Fruit fly (Drosophila melanogaster) whole organism, wandering third instar larva: ENCODE measurements around the gene Ude.

Source experiments
- Abd-B ChIP-seq: fragments of >200 bp; optimal IDR thresholded peaks from 2 replicates; lab custom pipeline; 2017; ENCODE audit warnings: missing biosample characterization, missing genetic modification characterization
- CG32264 ChIP-seq: fragments of 200-800 bp; sonication (Bioruptor generic); optimal IDR thresholded peaks from 2 replicates; lab custom pipeline; 2016; ENCODE audit warnings: missing biosample characterization, missing genetic modification characterization
- CG9705 ChIP-seq: fragments of 200-800 bp; sonication (Bioruptor generic); optimal IDR thresholded peaks from 2 replicates; lab custom pipeline; 2018; ENCODE audit warnings: missing biosample characterization, mild to moderate bottlenecking, missing genetic modification characterization
- CrebA ChIP-seq: fragments of 200-800 bp; sonication (Bioruptor generic); optimal IDR thresholded peaks from 2 replicates; lab custom pipeline; 2016; ENCODE audit warnings: missing biosample characterization, mild to moderate bottlenecking, missing genetic modification characterization, borderline replicate concordance
- Dif ChIP-seq: fragments of 200-275, 200-300 bp; sonication (Bioruptor generic); optimal IDR thresholded peaks from 2 replicates; lab custom pipeline; 2018; ENCODE audit warnings: missing biosample characterization, missing genetic modification characterization; ENCODE audit not compliant: partially characterized antibody
- GATAd ChIP-seq: sonication (Bioruptor generic); optimal IDR thresholded peaks from 2 replicates; lab custom pipeline; 2016; ENCODE audit warnings: missing biosample characterization, missing genetic modification characterization
- HLH106 ChIP-seq: fragments of 200-800 bp; optimal IDR thresholded peaks from 3 replicates; lab custom pipeline; 2019; ENCODE audit warnings: missing biosample characterization, mild to moderate bottlenecking, missing genetic modification characterization, moderate library complexity
- Hnf4 ChIP-seq: fragments of 200-800 bp; sonication (Bioruptor generic); optimal IDR thresholded peaks from 2 replicates; lab custom pipeline; 2016; ENCODE audit warnings: missing biosample characterization, mild to moderate bottlenecking, missing genetic modification characterization
- Hr78 ChIP-seq: fragments of >200 bp; optimal IDR thresholded peaks from 2 replicates; lab custom pipeline; 2017; ENCODE audit warnings: missing biosample characterization, missing genetic modification characterization
- Hr83 ChIP-seq: fragments of 200-300 bp; sonication (Bioruptor generic); optimal IDR thresholded peaks from 2 replicates; lab custom pipeline; 2016; ENCODE audit warnings: missing biosample characterization, mild to moderate bottlenecking, missing genetic modification characterization, moderate library complexity; ENCODE audit not compliant: poor library complexity, severe bottlenecking
- Jra ChIP-seq: sonication (Bioruptor generic); optimal IDR thresholded peaks from 2 replicates; lab custom pipeline; 2016; ENCODE audit warnings: missing biosample characterization, missing genetic modification characterization
- Mio ChIP-seq: sonication (Bioruptor generic); optimal IDR thresholded peaks from 2 replicates; lab custom pipeline; 2016; ENCODE audit warnings: missing biosample characterization, missing genetic modification characterization
- Myc ChIP-seq: fragments of >200 bp; optimal IDR thresholded peaks from 2 replicates; lab custom pipeline; 2017
- N ChIP-seq: fragments of >200 bp; optimal IDR thresholded peaks from 2 replicates; lab custom pipeline; 2018; ENCODE audit warnings: missing biosample characterization, missing external identifiers, missing genetic modification characterization
- OdsH ChIP-seq: fragments of 200-800 bp; sonication (Bioruptor generic); optimal IDR thresholded peaks from 2 replicates; lab custom pipeline; 2016; ENCODE audit warnings: missing biosample characterization, mild to moderate bottlenecking, missing genetic modification characterization
- Rel ChIP-seq, 2 experiments: fragments of 200-800 bp; sonication (Bioruptor generic) in 1 of 2; optimal IDR thresholded peaks; 2 replicates in 1 of 2; 3 replicates in 1 of 2; lab custom pipeline; 2016 to 2019; ENCODE audit warnings: mild to moderate bottlenecking in 2 of 2, missing biosample characterization in 2 of 2, missing genetic modification characterization in 2 of 2, moderate library complexity in 1 of 2
- Sp1 ChIP-seq: fragments of 200-800 bp; sonication (Bioruptor generic); optimal IDR thresholded peaks from 3 replicates; lab custom pipeline; 2019; ENCODE audit warnings: missing biosample characterization, mild to moderate bottlenecking, missing genetic modification characterization, moderate library complexity
- Vsx2 ChIP-seq: fragments of 200-300, 225-300 bp; sonication (Bioruptor generic); optimal IDR thresholded peaks from 2 replicates; lab custom pipeline; 2018; ENCODE audit warnings: missing biosample characterization, missing genetic modification characterization; ENCODE audit not compliant: partially characterized antibody
- br ChIP-seq: fragments of 200-800 bp; sonication (Bioruptor generic); optimal IDR thresholded peaks from 2 replicates; lab custom pipeline; 2016; ENCODE audit warnings: missing biosample characterization, missing genetic modification characterization
- brk ChIP-seq: fragments of 200-800 bp; sonication (Bioruptor generic); optimal IDR thresholded peaks from 2 replicates; lab custom pipeline; 2016; ENCODE audit warnings: missing biosample characterization, mild to moderate bottlenecking, missing genetic modification characterization
- dl ChIP-seq, 2 experiments: fragments of 175-275, 200-275 bp in 1 of 2; fragments of 200-275 bp in 1 of 2; sonication (Bioruptor generic); optimal IDR thresholded peaks; lab custom pipeline; 2018; ENCODE audit warnings: mild to moderate bottlenecking in 2 of 2, missing biosample characterization in 2 of 2, missing genetic modification characterization in 2 of 2, moderate library complexity in 2 of 2; ENCODE audit not compliant: partially characterized antibody in 2 of 2, insufficient read depth in 1 of 2
- dmrt93B ChIP-seq: fragments of 200-800 bp; sonication (Bioruptor generic); optimal IDR thresholded peaks from 2 replicates; lab custom pipeline; 2018; ENCODE audit warnings: missing biosample characterization, mild to moderate bottlenecking, missing genetic modification characterization
- dsf ChIP-seq: sonication (Bioruptor generic); optimal IDR thresholded peaks from 2 replicates; lab custom pipeline; 2016; ENCODE audit warnings: missing biosample characterization, missing genetic modification characterization, borderline replicate concordance
- ey ChIP-seq: fragments of 200-800 bp; sonication (Bioruptor generic); optimal IDR thresholded peaks from 2 replicates; lab custom pipeline; 2016; ENCODE audit warnings: missing biosample characterization, missing genetic modification characterization
- foxo ChIP-seq, 2 experiments: fragments of 200-800 bp; sonication (Bioruptor generic); optimal IDR thresholded peaks; 2 replicates in 1 of 2; 3 replicates in 1 of 2; lab custom pipeline; 2016 to 2017; ENCODE audit warnings: missing biosample characterization in 2 of 2, missing genetic modification characterization in 2 of 2
- fru ChIP-seq: fragments of 200-800 bp; sonication (Bioruptor generic); optimal IDR thresholded peaks from 3 replicates; lab custom pipeline; 2016; ENCODE audit warnings: missing biosample characterization, mild to moderate bottlenecking, missing genetic modification characterization
- h ChIP-seq: fragments of 200-800 bp; sonication (Bioruptor generic); optimal IDR thresholded peaks from 3 replicates; lab custom pipeline; 2016; ENCODE audit warnings: missing biosample characterization, mild to moderate bottlenecking, missing genetic modification characterization
- jim ChIP-seq: fragments of 175-275, 200-325 bp; sonication (Bioruptor generic); optimal IDR thresholded peaks from 2 replicates; lab custom pipeline; 2016; ENCODE audit warnings: missing biosample characterization, mild to moderate bottlenecking, missing genetic modification characterization
- lola ChIP-seq: fragments of >200 bp; optimal IDR thresholded peaks from 2 replicates; lab custom pipeline; 2017; ENCODE audit warnings: missing biosample characterization, missing genetic modification characterization
- pan ChIP-seq: fragments of >200 bp; optimal IDR thresholded peaks from 2 replicates; lab custom pipeline; 2017
- psq ChIP-seq: fragments of 200-800 bp; sonication (Bioruptor generic); optimal IDR thresholded peaks from 3 replicates; lab custom pipeline; 2017; ENCODE audit warnings: missing biosample characterization, mild to moderate bottlenecking, missing genetic modification characterization, moderate library complexity
- rgr ChIP-seq: fragments of 200-800 bp; sonication (Bioruptor generic); optimal IDR thresholded peaks from 3 replicates; lab custom pipeline; 2016; ENCODE audit warnings: missing biosample characterization, mild to moderate bottlenecking, missing genetic modification characterization
- sage ChIP-seq: fragments of 200-800 bp; sonication (Bioruptor generic); optimal IDR thresholded peaks from 2 replicates; lab custom pipeline; 2016; ENCODE audit warnings: missing biosample characterization, mild to moderate bottlenecking, missing genetic modification characterization
- sv ChIP-seq: fragments of 200-800 bp; sonication (Bioruptor generic); optimal IDR thresholded peaks from 3 replicates; lab custom pipeline; 2016; ENCODE audit warnings: missing biosample characterization, missing genetic modification characterization
- tai ChIP-seq: sonication (Bioruptor generic); optimal IDR thresholded peaks from 2 replicates; lab custom pipeline; 2016; ENCODE audit warnings: missing biosample characterization, missing genetic modification characterization
- usp ChIP-seq: fragments of >200 bp; optimal IDR thresholded peaks from 2 replicates; lab custom pipeline; 2017; ENCODE audit warnings: missing biosample characterization, missing genetic modification characterization
- woc ChIP-seq: sonication (Bioruptor generic); optimal IDR thresholded peaks from 2 replicates; lab custom pipeline; 2016; ENCODE audit warnings: missing biosample characterization, mild to moderate bottlenecking, missing genetic modification characterization

Ude gene

dm6 chr3R:24812987-24813636, 13.6 kb upstream of the Ude start:
- TF ChIP-seq CG32264 (GFP tag; lab: Kevin White, UChicago): no peak
- TF ChIP-seq fru: no peak
- TF ChIP-seq CrebA (GFP tag; lab: Kevin White, UChicago): no peak
- no peak for TF ChIP-seq rgr (GFP tag; lab: Kevin White, UChicago)
- TF ChIP-seq Abd-B: no peak
- no peak for TF ChIP-seq Hnf4 (GFP tag; lab: Kevin White, UChicago)
- no peak for TF ChIP-seq Jra (GFP tag; lab: Kevin White, UChicago)
- TF ChIP-seq Hr78: no peak

DNA sequence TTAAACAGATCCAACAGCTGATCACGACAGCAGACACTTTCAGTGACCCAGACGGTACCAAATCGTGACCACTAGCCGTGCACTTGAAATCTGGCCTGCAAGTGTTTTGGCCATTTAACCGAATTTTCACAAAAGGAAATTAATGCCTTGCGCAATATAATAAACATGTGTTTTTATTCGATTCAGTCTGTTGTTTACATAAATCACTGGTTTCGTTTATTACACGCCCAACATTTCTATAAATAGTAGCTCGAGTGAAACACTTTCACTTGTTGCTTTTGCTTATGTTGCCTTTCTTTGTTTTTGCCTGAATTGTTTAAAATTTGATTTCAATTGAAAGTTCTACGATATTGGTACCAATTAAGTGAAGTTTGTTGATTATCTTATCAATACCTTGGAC, 12.9 kb upstream of the Ude start:
- no peak for TF ChIP-seq woc
- TF ChIP-seq, all 38 proteins: peak for 0

DNA sequence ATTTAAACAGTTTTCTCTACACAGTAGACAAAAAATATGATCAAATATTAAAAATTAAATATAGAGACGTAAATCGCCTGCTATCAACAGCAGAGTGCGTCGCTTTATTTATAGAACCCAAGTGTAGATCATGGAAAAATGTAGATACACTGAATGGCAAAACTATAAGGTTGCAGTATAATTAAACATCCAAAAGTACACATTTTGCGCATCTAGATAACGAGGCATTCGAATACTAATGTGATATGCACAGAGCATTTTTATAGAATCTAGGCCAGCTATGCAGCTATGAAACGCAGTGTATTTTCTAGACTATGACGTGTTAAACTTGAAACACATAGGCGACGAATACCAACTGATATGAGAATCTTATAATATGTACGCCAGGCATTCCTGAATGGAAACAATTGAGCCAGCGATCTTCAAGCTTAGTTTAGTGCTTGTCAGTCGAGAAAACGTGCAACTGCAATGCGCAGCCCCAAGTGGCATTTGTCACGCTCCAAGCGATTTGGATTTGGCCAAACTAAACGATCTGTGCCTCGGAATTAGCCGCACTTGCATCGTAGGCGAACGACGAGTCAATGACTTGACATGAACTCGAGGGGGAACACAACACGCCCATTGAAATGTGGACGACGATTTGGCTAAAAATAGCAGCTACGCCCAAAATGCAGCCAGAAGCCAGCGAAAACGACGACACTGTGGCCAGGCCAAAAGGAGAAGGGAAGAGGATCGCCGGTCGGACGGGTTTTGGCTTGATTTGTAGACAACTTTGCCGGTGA, 11.6 kb upstream of the Ude start:
- TF ChIP-seq CG32264 (GFP tag; lab: Kevin White, UChicago) (peak; percentile 83), Abd-B (no peak), sv (GFP tag; lab: Kevin White, UChicago) (peak; percentile 88), dsf (GFP tag; lab: Kevin White, UChicago) (peak; percentile 61), pan (lab: Kevin White, UChicago) (no peak), ey (peak; percentile 96), Mio (GFP tag; lab: Kevin White, UChicago) (peak; percentile 66), sage (GFP tag; lab: Kevin White, UChicago) (peak; percentile 58), CG9705 (GFP tag; lab: Kevin White, UChicago) (peak; percentile 41), Vsx2 (GFP tag; lab: Kevin White, UChicago) (no peak), Dif (no peak), brk (peak; percentile 74), lola (no peak), Myc (no peak), usp (GFP tag; lab: Kevin White, UChicago) (no peak), dl (GFP tag; optimal IDR thresholded peaks at IDR 0.05; lab: Kevin White, UChicago; ENCODE audit: insufficient read depth in 1 of 2, partially characterized antibody in 2 of 2) (no peak), OdsH (peak; percentile 94), dmrt93B (GFP tag; lab: Kevin White, UChicago) (peak; percentile 81), br (GFP tag; lab: Kevin White, UChicago) (peak; percentile 94), fru (peak; percentile 95), Hnf4 (GFP tag; lab: Kevin White, UChicago) (peak; percentile 94), rgr (GFP tag; lab: Kevin White, UChicago) (peak; percentile 96), woc (peak; percentile 73), h (peak; percentile 97), tai (peak; percentile 91), Jra (GFP tag; lab: Kevin White, UChicago) (peak; percentile 92), Hr78 (no peak), psq (GFP tag; lab: Kevin White, UChicago) (peak; percentile 85), Sp1 (peak; percentile 89), jim (GFP tag; lab: Kevin White, UChicago) (no peak), HLH106 (tag; lab: Kevin White, UChicago) (peak; percentile 91), foxo (GFP tag; optimal IDR thresholded peaks at IDR 0.05; lab: Kevin White, UChicago) (peak; percentile 87 to 95), N (GFP tag; lab: Kevin White, UChicago) (no peak), Hr83 (GFP tag; lab: Kevin White, UChicago) (peak; percentile 58), Rel (GFP tag; optimal IDR thresholded peaks at IDR 0.05; lab: Kevin White, UChicago) (peak; percentile 4), Rel (tag; optimal IDR thresholded peaks at IDR 0.05; lab: Kevin White, UChicago) (peak; percentile 65), GATAd (GFP tag; lab: Kevin White, UChicago) (peak; percentile 78)
